Worm (Caenorhabditis elegans) whole organism, L4 larva: ENCODE results near the gene ceh-27.

Source experiments
- R02D3.7 ChIP-seq: fragments of 150-350 bp; sonication (generic microtip); optimal IDR thresholded peaks from 3 replicates; lab custom pipeline; 2014; ENCODE audit warnings: missing biosample characterization, missing genetic modification characterization
- T20F7.1 ChIP-seq: fragments of 200-800 bp; sonication (Bioruptor generic); optimal IDR thresholded peaks from 2 replicates; lab custom pipeline; 2018; ENCODE audit warnings: mild to moderate bottlenecking, missing genetic modification characterization, missing compliant biosample characterization
- ama-1 ChIP-seq: fragments of 150-350 bp; optimal IDR thresholded peaks from 2 replicates; lab custom pipeline; 2014; ENCODE audit warnings: inconsistent platforms, mixed read lengths
- egl-27 ChIP-seq: sonication (generic microtip); optimal IDR thresholded peaks from 3 replicates; lab custom pipeline; 2017; ENCODE audit warnings: missing biosample characterization, missing genetic modification reagents, missing genetic modification characterization
- jun-1 ChIP-seq: fragments of 150-350 bp; optimal IDR thresholded peaks from 2 replicates; lab custom pipeline; 2014; ENCODE audit warnings: missing biosample characterization, missing genetic modification reagents, missing genetic modification characterization
- lin-13 ChIP-seq: fragments of 150-350 bp; optimal IDR thresholded peaks from 2 replicates; lab custom pipeline; 2014; ENCODE audit warnings: missing biosample characterization, missing genetic modification reagents, missing genetic modification characterization
- lir-3 ChIP-seq: sonication (generic microtip); optimal IDR thresholded peaks from 2 replicates; lab custom pipeline; 2016; ENCODE audit warnings: mild to moderate bottlenecking, missing genetic modification characterization, missing compliant biosample characterization
- nhr-28 ChIP-seq: fragments of 150-350 bp; optimal IDR thresholded peaks from 2 replicates; lab custom pipeline; 2014; ENCODE audit warnings: missing biosample characterization, missing genetic modification characterization
- nhr-77 ChIP-seq: fragments of 150-350 bp; optimal IDR thresholded peaks from 2 replicates; lab custom pipeline; 2014; ENCODE audit warnings: missing biosample characterization, missing genetic modification characterization

- no peak for TF ChIP-seq jun-1 (tag; lab: Kevin White, UChicago)
- no peak for TF ChIP-seq T20F7.1 (GFP tag; lab: Kevin White, UChicago)
- TF ChIP-seq ama-1 (lab: Kevin White, UChicago): no peak
- no peak for TF ChIP-seq lir-3 (tag; lab: Kevin White, UChicago)
- TF ChIP-seq nhr-28 (tag; lab: Kevin White, UChicago): peak; percentile 75
- TF ChIP-seq egl-27 (tag; lab: Kevin White, UChicago): no peak
- TF ChIP-seq R02D3.7: no peak
- TF ChIP-seq nhr-77 (tag; lab: Kevin White, UChicago): peak; percentile 34
- no peak for TF ChIP-seq lin-13 (GFP tag; lab: Kevin White, UChicago)
These were observed 16.5 kb downstream of the ceh-27 start for ce11 chrV:11648435-11648834.
